Worm (Caenorhabditis elegans) whole organism, L4 larva: Measurements from ENCODE around the gene Y17G7B.8.

Experiments
- ama-1 ChIP-seq: fragments of 150-350 bp; optimal IDR thresholded peaks from 2 replicates; lab custom pipeline; 2014; ENCODE audit warnings: inconsistent platforms, mixed read lengths
- daf-16 ChIP-seq, 3 experiments: sonication (generic microtip); optimal IDR thresholded peaks; 2 replicates each; lab custom pipeline; 2016 to 2017; ENCODE audit warnings: missing genetic modification characterization in 3 of 3, missing genetic modification reagents in 3 of 3, mild to moderate bottlenecking in 2 of 3, missing compliant biosample characterization in 2 of 3, missing biosample characterization in 1 of 3, moderate library complexity in 1 of 3
- egl-27 ChIP-seq: sonication (generic microtip); optimal IDR thresholded peaks from 3 replicates; lab custom pipeline; 2017; ENCODE audit warnings: missing biosample characterization, missing genetic modification reagents, missing genetic modification characterization
- nhr-25 ChIP-seq: sonication (generic microtip); optimal IDR thresholded peaks from 2 replicates; lab custom pipeline; 2017; ENCODE audit warnings: missing genetic modification characterization, mild to moderate bottlenecking, missing compliant biosample characterization, antibody characterized with exemption, moderate library complexity, borderline replicate concordance; ENCODE audit not compliant: insufficient read depth
- skn-1 ChIP-seq: fragments of 150-350 bp; optimal IDR thresholded peaks from 2 replicates; lab custom pipeline; 2014; ENCODE audit warnings: missing biosample characterization, missing genetic modification characterization

DNA sequence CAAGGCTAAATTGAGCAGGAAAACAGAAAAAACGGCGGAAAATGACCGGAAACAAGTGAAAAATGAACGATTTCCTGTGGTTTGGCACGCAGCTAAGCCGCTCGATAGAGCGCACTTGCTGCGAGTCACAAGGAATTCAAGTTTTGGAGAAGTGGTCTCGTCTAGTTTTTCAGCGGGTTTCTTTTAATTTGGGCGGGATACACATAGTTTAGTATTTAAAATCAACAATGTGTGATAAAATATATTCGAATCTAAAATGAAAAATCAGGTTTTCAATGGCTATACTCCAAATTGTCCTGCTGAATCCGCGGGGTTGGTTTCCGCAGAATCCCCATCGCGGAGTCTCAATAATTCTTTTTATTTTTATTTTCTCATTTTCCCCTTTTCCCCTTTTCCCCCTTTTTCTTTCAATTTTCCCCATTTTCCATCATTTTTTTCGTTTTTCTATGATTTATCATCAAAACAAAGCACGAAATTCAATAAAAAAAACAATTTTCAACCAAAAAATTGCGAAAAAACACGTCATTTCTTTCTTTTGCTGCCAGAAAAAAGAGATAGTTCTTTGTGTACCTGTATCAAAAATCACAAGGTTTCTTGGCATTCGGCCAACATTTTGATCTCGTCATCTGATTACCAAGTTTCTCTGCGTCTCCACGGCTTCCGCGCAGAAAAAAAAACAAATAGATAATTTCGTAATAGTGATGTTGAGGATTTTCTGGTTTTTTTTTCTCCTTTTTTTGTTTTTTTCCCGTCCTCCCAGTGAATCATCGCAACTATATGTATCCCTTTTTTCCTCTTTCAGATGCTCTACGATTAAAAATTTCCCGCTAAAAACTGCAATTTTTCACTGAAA, 14.8 kb upstream of the Y17G7B.8 start, which contains the start of gene ippk-1:
- no peak for TF ChIP-seq skn-1 (tag; lab: Kevin White, UChicago)
- no peak for TF ChIP-seq daf-16 (GFP tag; optimal IDR thresholded peaks at IDR 0.05; lab: Kevin White, UChicago)
- TF ChIP-seq daf-16 (tag; optimal IDR thresholded peaks at IDR 0.05; lab: Kevin White, UChicago): no peak
- TF ChIP-seq ama-1: no peak
- TF ChIP-seq nhr-25 (tag; lab: Kevin White, UChicago): no peak
- no peak for TF ChIP-seq egl-27 (tag; lab: Kevin White, UChicago)
